Fruit fly (Drosophila melanogaster): ENCODE measurements around the gene amd.
A peak's percentile ranks its signal among the peaks of the same experiment; 100 is the strongest.

Gene amd

dm6 chr2L:19163143-19163974, 53.4 kb downstream of the amd start:
- TF ChIP-seq Sp1 (GFP tag; optimal IDR thresholded peaks at IDR 0.05): no peak
- TF ChIP-seq Dif (GFP tag; optimal IDR thresholded peaks at IDR 0.05; ENCODE audit: partially characterized antibody): no peak
- no peak for TF ChIP-seq N (GFP tag; optimal IDR thresholded peaks at IDR 0.05)
- TF ChIP-seq foxo (GFP tag; optimal IDR thresholded peaks at IDR 0.05): peak in 1 of 2 experiments; percentile 17
- TF ChIP-seq Mio (GFP tag; optimal IDR thresholded peaks at IDR 0.05): no peak
- no peak for TF ChIP-seq dl (GFP tag; optimal IDR thresholded peaks at IDR 0.05; ENCODE audit: insufficient read depth in 1 of 2, partially characterized antibody in 2 of 2)
- no peak for TF ChIP-seq Myc (optimal IDR thresholded peaks at IDR 0.05)
- no peak for TF ChIP-seq Vsx2 (GFP tag; optimal IDR thresholded peaks at IDR 0.05; ENCODE audit: partially characterized antibody)
- no peak for TF ChIP-seq h (GFP tag; optimal IDR thresholded peaks at IDR 0.05)
- TF ChIP-seq OdsH (GFP tag; optimal IDR thresholded peaks at IDR 0.05): peak; percentile 18
- TF ChIP-seq ey (GFP tag; optimal IDR thresholded peaks at IDR 0.05): no peak
- TF ChIP-seq dmrt93B (GFP tag; optimal IDR thresholded peaks at IDR 0.05): no peak
- TF ChIP-seq Hr83 (GFP tag; optimal IDR thresholded peaks at IDR 0.05; ENCODE audit: poor library complexity, severe bottlenecking): no peak
- TF ChIP-seq Dfd (GFP tag; optimal IDR thresholded peaks at IDR 0.05): no peak
- TF ChIP-seq woc (GFP tag; optimal IDR thresholded peaks at IDR 0.05): peak; percentile 34
- TF ChIP-seq lola (GFP tag; optimal IDR thresholded peaks at IDR 0.05): no peak
- no peak for TF ChIP-seq Hr78 (GFP tag; optimal IDR thresholded peaks at IDR 0.05)
- TF ChIP-seq rgr (GFP tag; optimal IDR thresholded peaks at IDR 0.05): no peak
- no peak for TF ChIP-seq pan (optimal IDR thresholded peaks at IDR 0.05)
- TF ChIP-seq tai (GFP tag; optimal IDR thresholded peaks at IDR 0.05): no peak
- peak; percentile 87 for TF ChIP-seq psq (GFP tag; optimal IDR thresholded peaks at IDR 0.05)
- no peak for TF ChIP-seq GATAd (GFP tag; optimal IDR thresholded peaks at IDR 0.05)
- TF ChIP-seq Hnf4 (GFP tag; optimal IDR thresholded peaks at IDR 0.05): no peak
- TF ChIP-seq Rel (GFP tag; optimal IDR thresholded peaks at IDR 0.05): no peak
- no peak for TF ChIP-seq Rel (tag; optimal IDR thresholded peaks at IDR 0.05)
- TF ChIP-seq sv (GFP tag; optimal IDR thresholded peaks at IDR 0.05): no peak
- peak; percentile 3 for TF ChIP-seq HLH106 (tag; optimal IDR thresholded peaks at IDR 0.05)
- TF ChIP-seq jim (GFP tag; optimal IDR thresholded peaks at IDR 0.05): no peak
- no peak for TF ChIP-seq dsf (GFP tag; optimal IDR thresholded peaks at IDR 0.05; ENCODE audit: borderline replicate concordance)
- no peak for TF ChIP-seq Abd-B (GFP tag; optimal IDR thresholded peaks at IDR 0.05)
- no peak for TF ChIP-seq CG32264 (GFP tag; optimal IDR thresholded peaks at IDR 0.05)
- no peak for TF ChIP-seq CrebA (GFP tag; optimal IDR thresholded peaks at IDR 0.05; ENCODE audit: borderline replicate concordance)
- no peak for TF ChIP-seq brk (GFP tag; optimal IDR thresholded peaks at IDR 0.05)
- TF ChIP-seq fru (GFP tag; optimal IDR thresholded peaks at IDR 0.05): peak; percentile 24
